Worm (Caenorhabditis elegans) whole organism, mixed stage, embryonic: Measurements from ENCODE around the gene K02A6.1.

ENCODE experiments used
- blmp-1 ChIP-seq: fragments of 150-350 bp; optimal IDR thresholded peaks from 2 replicates; lab custom pipeline; 2014; ENCODE audit warnings: missing biosample characterization, missing genetic modification characterization
- ces-1 ChIP-seq: fragments of 150-350 bp; optimal IDR thresholded peaks from 2 replicates; lab custom pipeline; 2014; ENCODE audit warnings: missing biosample characterization, missing genetic modification reagents, missing genetic modification characterization
- elt-3 ChIP-seq: fragments of 150-350 bp; optimal IDR thresholded peaks from 2 replicates; lab custom pipeline; 2014; ENCODE audit warnings: missing biosample characterization, missing genetic modification characterization
- flh-1 ChIP-seq: fragments of 200-800 bp; sonication (Bioruptor generic); optimal IDR thresholded peaks from 2 replicates; lab custom pipeline; 2018; ENCODE audit warnings: mild to moderate bottlenecking, missing genetic modification characterization, moderate library complexity, missing compliant biosample characterization
- ham-2 ChIP-seq: fragments of 200-800 bp; sonication (Bioruptor generic); optimal IDR thresholded peaks from 2 replicates; lab custom pipeline; 2018; ENCODE audit warnings: mild to moderate bottlenecking, missing genetic modification characterization, missing compliant biosample characterization
- lin-13 ChIP-seq: fragments of 150-350 bp; optimal IDR thresholded peaks from 2 replicates; lab custom pipeline; 2014; ENCODE audit warnings: missing biosample characterization, missing genetic modification characterization
- nhr-12 ChIP-seq: fragments of 150-350 bp; optimal IDR thresholded peaks from 2 replicates; lab custom pipeline; 2014; ENCODE audit warnings: missing biosample characterization, missing genetic modification characterization
- nhr-237 ChIP-seq: fragments of 150-350 bp; optimal IDR thresholded peaks from 2 replicates; lab custom pipeline; 2014; ENCODE audit warnings: missing biosample characterization, missing genetic modification characterization
- pha-4 ChIP-seq: fragments of 150-350 bp; optimal IDR thresholded peaks from 2 replicates; lab custom pipeline; 2018; ENCODE audit warnings: missing biosample characterization, missing genetic modification reagents, missing genetic modification characterization
- snpc-4 ChIP-seq: fragments of 150-350 bp; optimal IDR thresholded peaks from 2 replicates; lab custom pipeline; 2014; ENCODE audit warnings: missing biosample characterization, missing genetic modification characterization
- unc-120 ChIP-seq: sonication (generic microtip); optimal IDR thresholded peaks from 2 replicates; lab custom pipeline; 2017; ENCODE audit warnings: missing genetic modification characterization, missing compliant biosample characterization; ENCODE audit not compliant: poor library complexity, severe bottlenecking
- unc-62 ChIP-seq: fragments of 150-350 bp; optimal IDR thresholded peaks from 2 replicates; lab custom pipeline; 2014; ENCODE audit warnings: missing biosample characterization, missing genetic modification reagents, missing genetic modification characterization

DNA sequence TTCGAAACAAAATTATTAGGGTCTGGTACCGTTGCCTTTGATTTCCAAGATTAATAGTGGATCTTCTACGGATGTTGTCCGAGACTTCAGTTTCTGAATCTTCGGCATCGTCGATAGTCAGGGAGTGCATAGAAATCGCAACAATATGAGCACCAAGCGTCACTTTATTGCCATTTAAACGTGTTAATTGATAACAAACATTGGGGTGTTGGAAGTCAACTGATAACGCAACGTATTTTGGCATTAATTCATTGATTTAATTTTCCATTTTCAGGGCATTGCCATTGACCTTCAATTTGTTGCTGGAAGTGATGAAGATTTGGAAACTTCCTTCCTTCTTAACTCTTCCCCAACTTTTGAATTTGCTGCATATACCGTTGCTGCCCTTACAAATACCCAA is 26.6 kb downstream of the K02A6.1 start, which contains the start of gene kqt-2:
- TF ChIP-seq lin-13 (tag; lab: Kevin White, UChicago), result no peak
- TF ChIP-seq pha-4 (tag; lab: Kevin White, UChicago), result no peak
- no peak for TF ChIP-seq snpc-4 (tag; lab: Kevin White, UChicago)
- TF ChIP-seq flh-1 (GFP tag; lab: Kevin White, UChicago), result no peak
- TF ChIP-seq unc-62, result no peak
- no peak for TF ChIP-seq ces-1 (GFP tag; lab: Kevin White, UChicago)
- no peak for TF ChIP-seq ham-2 (GFP tag; lab: Kevin White, UChicago)
- TF ChIP-seq nhr-12 (tag; lab: Kevin White, UChicago), result no peak
- TF ChIP-seq unc-120, result no peak
- no peak for TF ChIP-seq elt-3 (tag; lab: Kevin White, UChicago)
- no peak for TF ChIP-seq blmp-1 (tag; lab: Kevin White, UChicago)
- no peak for TF ChIP-seq nhr-237 (tag; lab: Kevin White, UChicago)
